Fruit fly (Drosophila melanogaster): ENCODE results near the gene CG12971.

The CG12971 gene

DNA sequence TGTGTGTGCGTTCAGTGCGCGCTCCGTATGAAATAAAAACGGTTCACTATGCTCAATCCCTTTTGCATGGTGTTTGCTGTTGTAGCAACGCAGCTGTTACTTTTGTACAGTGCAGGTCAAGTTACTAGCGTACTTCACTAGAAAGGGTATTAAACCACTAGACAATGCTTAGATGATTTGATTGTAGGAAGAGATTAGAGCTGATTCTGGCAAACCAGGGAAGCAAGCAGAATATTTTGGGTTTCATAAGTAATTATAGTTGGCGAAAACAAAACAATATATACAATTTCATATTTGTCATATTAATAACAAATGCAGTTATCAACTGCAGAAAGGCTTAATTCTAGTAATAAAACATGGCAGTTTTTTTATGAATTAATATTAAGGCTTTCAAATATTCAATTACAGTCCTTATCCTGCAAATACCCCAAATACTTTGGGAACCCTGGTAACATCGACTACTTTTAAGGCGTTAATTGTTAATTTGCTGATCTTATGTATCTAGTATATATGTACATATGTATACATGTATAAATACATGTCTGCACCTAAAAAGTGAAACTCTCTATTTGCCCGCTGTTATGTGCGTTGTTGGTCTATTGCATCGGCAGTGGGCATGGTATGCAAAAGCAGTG, 9.0 kb downstream of the CG12971 start (continued):
- TF ChIP-seq yki (optimal IDR thresholded peaks at IDR 0.05), result no peak
- TF ChIP-seq gcm2 (GFP tag; optimal IDR thresholded peaks at IDR 0.05), result no peak
- peak; percentile 53 for TF ChIP-seq CG30431 (GFP tag; optimal IDR thresholded peaks at IDR 0.05)
- no peak for TF ChIP-seq HmgD (GFP tag; optimal IDR thresholded peaks at IDR 0.05)
- TF ChIP-seq fd102C (GFP tag; optimal IDR thresholded peaks at IDR 0.05), result peak; percentile 5
- TF ChIP-seq Atf3 (GFP tag; optimal IDR thresholded peaks at IDR 0.05), result peak; percentile 24
- peak; percentile 7 for TF ChIP-seq trem (tag; optimal IDR thresholded peaks at IDR 0.05)
- no peak for TF ChIP-seq pfk (GFP tag; optimal IDR thresholded peaks at IDR 0.05)
- peak; percentile 44; the same call in 1 of the 2 replicates for TF ChIP-seq sisA (GFP tag; IDR thresholded peaks at IDR 0.05)
- TF ChIP-seq NK7.1 (GFP tag; optimal IDR thresholded peaks at IDR 0.05), result no peak
- TF ChIP-seq da (GFP tag; optimal IDR thresholded peaks at IDR 0.05), result peak; percentile 36
- TF ChIP-seq Dad (GFP tag; optimal IDR thresholded peaks at IDR 0.05), result peak; percentile 14
- no peak for TF ChIP-seq CG7987 (GFP tag; optimal IDR thresholded peaks at IDR 0.05)
- no peak for TF ChIP-seq br (optimal IDR thresholded peaks at IDR 0.05)
- no peak for TF ChIP-seq gsb (GFP tag; IDR thresholded peaks at IDR 0.05)
- TF ChIP-seq Jarid2 (GFP tag; optimal IDR thresholded peaks at IDR 0.05), result no peak
- peak; percentile 20 for TF ChIP-seq cg (GFP tag; optimal IDR thresholded peaks at IDR 0.05)
- TF ChIP-seq CG11696 (GFP tag; IDR thresholded peaks at IDR 0.05), result peak; percentile 92
- peak; percentile 34 to 65 for TF ChIP-seq Hr51 (GFP tag; optimal IDR thresholded peaks at IDR 0.05)
- TF ChIP-seq CG11504 (tag; optimal IDR thresholded peaks at IDR 0.05), result peak; percentile 78
- TF ChIP-seq p53 (GFP tag; optimal IDR thresholded peaks at IDR 0.05), result no peak
- TF ChIP-seq Asciz (GFP tag; optimal IDR thresholded peaks at IDR 0.05), result peak; percentile 74
- TF ChIP-seq twi (tag; optimal IDR thresholded peaks at IDR 0.05), result no peak
- peak; percentile 70 for TF ChIP-seq CG18262 (tag; optimal IDR thresholded peaks at IDR 0.05)
- peak in 1 of 2 experiments; percentile 26 for TF ChIP-seq Trl (optimal IDR thresholded peaks at IDR 0.05)
- peak; percentile 24 for TF ChIP-seq Trl (GFP tag; optimal IDR thresholded peaks at IDR 0.05)
- no peak for TF ChIP-seq cad (GFP tag; optimal IDR thresholded peaks at IDR 0.05)
- no peak for TF ChIP-seq run (tag; optimal IDR thresholded peaks at IDR 0.05)
- TF ChIP-seq CG9876 (GFP tag; optimal IDR thresholded peaks at IDR 0.05), result no peak
- peak; percentile 42 for TF ChIP-seq lab (GFP tag; optimal IDR thresholded peaks at IDR 0.05)
- TF ChIP-seq dmrt11E (tag; optimal IDR thresholded peaks at IDR 0.05), result peak; percentile 7
- TF ChIP-seq CG32772 (GFP tag; IDR thresholded peaks at IDR 0.05), result no peak
- TF ChIP-seq CG4707 (GFP tag; optimal IDR thresholded peaks at IDR 0.05), result no peak
- no peak for TF ChIP-seq zen2 (GFP tag; IDR thresholded peaks at IDR 0.05; ENCODE audit: partially characterized antibody)
- no peak for TF ChIP-seq E2f2 (GFP tag; IDR thresholded peaks at IDR 0.05)
- TF ChIP-seq ERR (GFP tag; optimal IDR thresholded peaks at IDR 0.05), result no peak
- TF ChIP-seq slp2 (GFP tag; optimal IDR thresholded peaks at IDR 0.05), result peak; percentile 30
- TF ChIP-seq Mes4 (GFP tag; optimal IDR thresholded peaks at IDR 0.05), result no peak
- TF ChIP-seq inv (GFP tag; IDR thresholded peaks at IDR 0.05; ENCODE audit: partially characterized antibody), result no peak
- TF ChIP-seq Sry-δ (GFP tag; optimal IDR thresholded peaks at IDR 0.05), result no peak
- TF ChIP-seq CG13624 (GFP tag; optimal IDR thresholded peaks at IDR 0.05), result no peak
- no peak for TF ChIP-seq tll (GFP tag; optimal IDR thresholded peaks at IDR 0.05)
- TF ChIP-seq CG7786 (GFP tag; optimal IDR thresholded peaks at IDR 0.05), result no peak
- TF ChIP-seq CG10654 (GFP tag; optimal IDR thresholded peaks at IDR 0.05), result peak; percentile 50
- TF ChIP-seq CG17829 (tag; optimal IDR thresholded peaks at IDR 0.05), result peak; percentile 26
- no peak for TF ChIP-seq CG17186 (GFP tag; optimal IDR thresholded peaks at IDR 0.05)
- no peak for TF ChIP-seq TFAM (GFP tag; optimal IDR thresholded peaks at IDR 0.05)
- peak; percentile 32 for TF ChIP-seq CG2678 (tag; optimal IDR thresholded peaks at IDR 0.05)
- TF ChIP-seq kah (GFP tag; optimal IDR thresholded peaks at IDR 0.05), result no peak
- TF ChIP-seq wdn (GFP tag; IDR thresholded peaks at IDR 0.05), result no peak
- no peak for TF ChIP-seq CG6254 (GFP tag; optimal IDR thresholded peaks at IDR 0.05)
